Fruit fly (Drosophila melanogaster) whole organism, embryonic: ENCODE measurements around the gene bor.

Experiments
- Bgb ChIP-seq: fragments of 200-800 bp; sonication (Bioruptor generic); IDR thresholded peaks from 2 replicates; pipeline ENCODE4 v1.3.6; 2022; ENCODE audit warnings: missing biosample characterization, missing genetic modification characterization; ENCODE audit not compliant: partially characterized antibody
- CG10366 ChIP-seq: fragments of 200-800 bp; sonication (Bioruptor generic); IDR thresholded peaks from 2 replicates; pipeline ENCODE4 v1.3.6; 2022; ENCODE audit warnings: missing biosample characterization, missing genetic modification characterization
- CG10431 ChIP-seq: fragments of 200-800 bp; sonication (Bioruptor generic); optimal IDR thresholded peaks from 3 replicates; lab custom pipeline; 2018; ENCODE audit warnings: missing biosample characterization, mild to moderate bottlenecking, missing genetic modification characterization
- CG10654 ChIP-seq: fragments of 200-800 bp; sonication (Bioruptor generic); optimal IDR thresholded peaks from 2 replicates; lab custom pipeline; 2016; ENCODE audit warnings: missing biosample characterization, missing genetic modification characterization
- CG12155 ChIP-seq: fragments of 200-800 bp; sonication (Bioruptor generic); optimal IDR thresholded peaks from 3 replicates; lab custom pipeline; 2016; ENCODE audit warnings: missing biosample characterization, missing genetic modification characterization
- CG12744 ChIP-seq: fragments of 200-800 bp; sonication (Bioruptor generic); optimal IDR thresholded peaks from 2 replicates; lab custom pipeline; 2016; ENCODE audit warnings: missing biosample characterization, missing genetic modification characterization
- CG14441 ChIP-seq: fragments of 200-800 bp; sonication (Bioruptor generic); IDR thresholded peaks from 2 replicates; pipeline ENCODE4 v1.3.6; 2022; ENCODE audit warnings: missing biosample characterization, missing genetic modification characterization
- CG1603 ChIP-seq: fragments of 200-800 bp; sonication (Bioruptor generic); optimal IDR thresholded peaks from 2 replicates; lab custom pipeline; 2019; ENCODE audit warnings: missing biosample characterization, mild to moderate bottlenecking, missing genetic modification characterization, moderate library complexity
- CG16779 ChIP-seq: fragments of 200-800 bp; sonication (Bioruptor generic); IDR thresholded peaks from 2 replicates; pipeline ENCODE4 v1.3.6; 2022; ENCODE audit warnings: missing biosample characterization, missing genetic modification characterization
- CG16813 ChIP-seq: fragments of 200-800 bp; sonication (Bioruptor generic); IDR thresholded peaks from 3 replicates; pipeline ENCODE4 v1.3.6; 2022; ENCODE audit warnings: missing biosample characterization, missing genetic modification characterization; ENCODE audit not compliant: partially characterized antibody
- CG17186 ChIP-seq: fragments of 200-800 bp; sonication (Bioruptor generic); optimal IDR thresholded peaks from 3 replicates; lab custom pipeline; 2017; ENCODE audit warnings: missing biosample characterization, missing genetic modification reagents, missing genetic modification characterization
- CG17361 ChIP-seq: fragments of 200-800 bp; sonication (Bioruptor generic); IDR thresholded peaks from 3 replicates; pipeline ENCODE4 v1.3.6; 2022; ENCODE audit warnings: missing biosample characterization, missing genetic modification characterization
- CG18476 ChIP-seq: fragments of 200-800 bp; sonication (Bioruptor generic); optimal IDR thresholded peaks from 2 replicates; lab custom pipeline; 2016; ENCODE audit warnings: missing biosample characterization, mild to moderate bottlenecking, missing genetic modification characterization
- CG2129 ChIP-seq: fragments of 200-800 bp; sonication (Bioruptor generic); IDR thresholded peaks from 2 replicates; pipeline ENCODE4 v1.3.6; 2022; ENCODE audit warnings: missing biosample characterization, missing genetic modification characterization; ENCODE audit not compliant: partially characterized antibody
- CG32532 ChIP-seq: fragments of 200-800 bp; sonication (Bioruptor generic); IDR thresholded peaks from 2 replicates; pipeline ENCODE4 v1.3.6; 2022; ENCODE audit warnings: missing biosample characterization, missing genetic modification characterization
- CG34224 ChIP-seq: fragments of 200-800 bp; sonication (Bioruptor generic); IDR thresholded peaks from 3 replicates; pipeline ENCODE4 v1.3.6; 2022; ENCODE audit warnings: missing biosample characterization, missing genetic modification characterization; ENCODE audit not compliant: partially characterized antibody
- CG5245 ChIP-seq: fragments of 200-800 bp; sonication (Bioruptor generic); optimal IDR thresholded peaks from 3 replicates; lab custom pipeline; 2016; ENCODE audit warnings: missing biosample characterization, missing genetic modification characterization
- CG6854 ChIP-seq: fragments of 200-800 bp; sonication (Bioruptor generic); optimal IDR thresholded peaks from 3 replicates; lab custom pipeline; 2017; ENCODE audit warnings: missing biosample characterization, mild to moderate bottlenecking, missing genetic modification characterization
- CG7271 ChIP-seq: fragments of 200-800 bp; sonication (Bioruptor generic); optimal IDR thresholded peaks from 2 replicates; lab custom pipeline; 2018; ENCODE audit warnings: missing biosample characterization, mild to moderate bottlenecking, missing genetic modification characterization, moderate library complexity
- CG8281 ChIP-seq: fragments of 200-800 bp; sonication (Bioruptor generic); optimal IDR thresholded peaks from 2 replicates; lab custom pipeline; 2018; ENCODE audit warnings: missing biosample characterization, mild to moderate bottlenecking, missing genetic modification characterization, moderate library complexity
- CG9797 ChIP-seq: fragments of 200-800 bp; sonication (Bioruptor generic); optimal IDR thresholded peaks from 3 replicates; lab custom pipeline; 2018; ENCODE audit warnings: missing biosample characterization, mild to moderate bottlenecking, missing genetic modification characterization
- Chrac-16 ChIP-seq: fragments of 200-800 bp; sonication (Bioruptor generic); optimal IDR thresholded peaks from 3 replicates; lab custom pipeline; 2016; ENCODE audit warnings: missing biosample characterization, missing genetic modification characterization
- CrebB ChIP-seq: fragments of 200-800 bp; sonication (Bioruptor generic); optimal IDR thresholded peaks from 3 replicates; lab custom pipeline; 2018; ENCODE audit warnings: missing biosample characterization, mild to moderate bottlenecking, missing genetic modification characterization
- Deaf1 ChIP-seq: fragments of 200-800 bp; optimal IDR thresholded peaks from 3 replicates; lab custom pipeline; 2019; ENCODE audit warnings: missing biosample characterization, mild to moderate bottlenecking, missing genetic modification characterization, moderate library complexity
- ERR ChIP-seq: fragments of 200-800 bp; sonication (Bioruptor generic); optimal IDR thresholded peaks from 2 replicates; lab custom pipeline; 2016; ENCODE audit warnings: missing biosample characterization, missing genetic modification characterization
- Fer2 ChIP-seq: fragments of 200-800 bp; sonication (Bioruptor generic); optimal IDR thresholded peaks from 2 replicates; lab custom pipeline; 2018; ENCODE audit warnings: missing biosample characterization, mild to moderate bottlenecking, missing genetic modification characterization, moderate library complexity
- Gsc ChIP-seq: fragments of 200-800 bp; sonication (Bioruptor generic); IDR thresholded peaks from 2 replicates; pipeline ENCODE4 v1.3.6; 2022; ENCODE audit warnings: missing biosample characterization, missing genetic modification characterization
- HLH3B ChIP-seq: fragments of 200-800 bp; sonication (Bioruptor generic); IDR thresholded peaks from 2 replicates; pipeline ENCODE4 v1.3.6; 2022; ENCODE audit warnings: missing biosample characterization, missing genetic modification characterization
- Lim3 ChIP-seq: fragments of 200-800 bp; sonication (Bioruptor generic); IDR thresholded peaks from 2 replicates; pipeline ENCODE4 v1.3.6; 2022; ENCODE audit warnings: missing biosample characterization, missing genetic modification characterization
- Meics ChIP-seq: fragments of 200-800 bp; sonication (Bioruptor generic); optimal IDR thresholded peaks from 2 replicates; lab custom pipeline; 2017; ENCODE audit warnings: missing biosample characterization, mild to moderate bottlenecking, missing genetic modification characterization
- Rx ChIP-seq: fragments of 200-800 bp; sonication (Bioruptor generic); IDR thresholded peaks from 2 replicates; pipeline ENCODE4 v1.3.6; 2022; ENCODE audit warnings: missing biosample characterization, missing genetic modification characterization
- Xrp1 ChIP-seq: fragments of 200-800 bp; sonication (Bioruptor generic); IDR thresholded peaks from 2 replicates; pipeline ENCODE4 v1.3.6; 2022; ENCODE audit warnings: missing biosample characterization, missing genetic modification characterization
- al ChIP-seq: fragments of 200-800 bp; sonication (Bioruptor generic); IDR thresholded peaks from 2 replicates; pipeline ENCODE4 v1.3.6; 2022; ENCODE audit warnings: missing biosample characterization, missing genetic modification characterization
- ase ChIP-seq: fragments of 200-800 bp; sonication (Bioruptor generic); IDR thresholded peaks from 3 replicates; pipeline ENCODE4 v1.3.6; 2022; ENCODE audit warnings: missing biosample characterization, missing genetic modification characterization
- corto ChIP-seq: fragments of 200-800 bp; sonication (Bioruptor generic); optimal IDR thresholded peaks from 2 replicates; lab custom pipeline; 2016; ENCODE audit warnings: missing biosample characterization, mild to moderate bottlenecking, missing genetic modification characterization, moderate library complexity
- crol ChIP-seq: fragments of 200-800 bp; sonication (Bioruptor generic); IDR thresholded peaks from 2 replicates; pipeline ENCODE4 v1.3.6; 2022; ENCODE audit warnings: missing biosample characterization, missing genetic modification characterization
- fd96Cb ChIP-seq: fragments of 200-800 bp; sonication (Bioruptor generic); optimal IDR thresholded peaks from 2 replicates; lab custom pipeline; 2018; ENCODE audit warnings: missing biosample characterization, mild to moderate bottlenecking, missing genetic modification characterization, moderate library complexity
- fu2 ChIP-seq: fragments of 200-800 bp; sonication (Bioruptor generic); optimal IDR thresholded peaks from 2 replicates; lab custom pipeline; 2016; ENCODE audit warnings: missing biosample characterization, missing genetic modification characterization
- gro ChIP-seq: fragments of 200-800 bp; sonication (Bioruptor generic); optimal IDR thresholded peaks from 2 replicates; lab custom pipeline; 2016; ENCODE audit warnings: missing biosample characterization, missing genetic modification characterization
- h ChIP-seq: fragments of >200 bp; optimal IDR thresholded peaks from 2 replicates; lab custom pipeline; 2017
- jing ChIP-seq: fragments of 200-800 bp; sonication (Bioruptor generic); optimal IDR thresholded peaks from 2 replicates; lab custom pipeline; 2018; ENCODE audit warnings: missing biosample characterization, mild to moderate bottlenecking, missing genetic modification characterization
- lbe ChIP-seq: fragments of 200-800 bp; sonication (Bioruptor generic); optimal IDR thresholded peaks from 2 replicates; lab custom pipeline; 2016; ENCODE audit warnings: missing biosample characterization, mild to moderate bottlenecking, missing genetic modification characterization
- nom ChIP-seq: fragments of 200-800 bp; sonication (Bioruptor generic); optimal IDR thresholded peaks from 2 replicates; lab custom pipeline; 2017; ENCODE audit warnings: missing biosample characterization, missing genetic modification characterization, mild to moderate bottlenecking, moderate library complexity, missing genetic modification reagents
- org-1 ChIP-seq: fragments of 200-800 bp; sonication (Bioruptor generic); optimal IDR thresholded peaks from 2 replicates; lab custom pipeline; 2017; ENCODE audit warnings: missing biosample characterization, missing genetic modification characterization
- sd ChIP-seq: fragments of 200-800 bp; sonication (Bioruptor generic); optimal IDR thresholded peaks from 3 replicates; lab custom pipeline; 2018; ENCODE audit warnings: missing biosample characterization, mild to moderate bottlenecking, missing genetic modification characterization, moderate library complexity
- sens-2 ChIP-seq: fragments of 200-800 bp; sonication (Bioruptor generic); IDR thresholded peaks from 2 replicates; pipeline ENCODE4 v1.3.6; 2022; ENCODE audit warnings: missing biosample characterization, missing genetic modification characterization
- sisA ChIP-seq: fragments of 200-800 bp; sonication (Bioruptor generic); IDR thresholded peaks from 2 replicates; pipeline ENCODE4 v1.3.6; 2022; ENCODE audit warnings: missing biosample characterization, missing genetic modification characterization
- wek ChIP-seq: fragments of 200-800 bp; sonication (Bioruptor generic); optimal IDR thresholded peaks from 3 replicates; lab custom pipeline; 2018; ENCODE audit warnings: missing biosample characterization, mild to moderate bottlenecking, missing genetic modification characterization, moderate library complexity

Gene bor

dm6 chr3R:16280003-16280998, 16.4 kb upstream of the bor start (continued):
- TF ChIP-seq sisA (GFP tag; lab: Robert Waterston, UW), result peak; percentile 99
- peak; percentile 98 for TF ChIP-seq CG18476 (GFP tag; lab: Kevin White, UChicago)
- TF ChIP-seq Bgb (GFP tag; lab: Robert Waterston, UW), result peak; percentile 50; the same call in 1 of the 2 replicates
- peak; percentile 94; the same call in 1 of the 2 replicates for TF ChIP-seq Lim3 (GFP tag; lab: Robert Waterston, UW)
- peak; percentile 98 for TF ChIP-seq Fer2 (tag; lab: Kevin White, UChicago)
- peak; percentile 57 for TF ChIP-seq CG9797 (GFP tag; lab: Kevin White, UChicago)
- TF ChIP-seq CG16779 (GFP tag; lab: Robert Waterston, UW), result peak; percentile 99
- TF ChIP-seq Meics (GFP tag; lab: Kevin White, UChicago), result peak; percentile 99
- TF ChIP-seq CG5245 (GFP tag; lab: Kevin White, UChicago), result peak; percentile 99
- peak; percentile 98 for TF ChIP-seq CG7271 (tag; lab: Kevin White, UChicago)
- peak; percentile 99 for TF ChIP-seq CrebB (tag; lab: Kevin White, UChicago)
- peak; percentile 99 for TF ChIP-seq CG14441 (GFP tag; lab: Robert Waterston, UW)
- TF ChIP-seq CG32532 (GFP tag; lab: Robert Waterston, UW), result peak; percentile 99
- TF ChIP-seq CG17361 (GFP tag; lab: Robert Waterston, UW), result peak; percentile 100
- TF ChIP-seq sens-2 (GFP tag; lab: Robert Waterston, UW), result peak; percentile 98
- peak; percentile 91 for TF ChIP-seq CG17186 (GFP tag; lab: Kevin White, UChicago)
- TF ChIP-seq CG10654 (GFP tag; lab: Kevin White, UChicago), result peak; percentile 99
- TF ChIP-seq CG34224, result peak; percentile 22; the same call in 1 of the 3 replicates
- TF ChIP-seq fd96Cb, result peak; percentile 99
- no peak for TF ChIP-seq CG2129
- peak; percentile 100 for TF ChIP-seq HLH3B (GFP tag; lab: Robert Waterston, UW)
- peak; percentile 99 for TF ChIP-seq org-1 (GFP tag; lab: Kevin White, UChicago)
- peak; percentile 99 for TF ChIP-seq corto
- peak; percentile 92 for TF ChIP-seq wek
- peak; percentile 99 for TF ChIP-seq fu2 (GFP tag; lab: Kevin White, UChicago)
- TF ChIP-seq nom, result peak; percentile 98
- peak; percentile 99 for TF ChIP-seq lbe (GFP tag; lab: Kevin White, UChicago)
- TF ChIP-seq ERR (GFP tag; lab: Kevin White, UChicago), result peak; percentile 98
- peak; percentile 99 for TF ChIP-seq CG12744 (GFP tag; lab: Kevin White, UChicago)
- no peak for TF ChIP-seq h (lab: Kevin White, UChicago)
- peak; percentile 83 for TF ChIP-seq crol
- peak; percentile 97 for TF ChIP-seq CG10431 (GFP tag; lab: Kevin White, UChicago)
- TF ChIP-seq Deaf1 (tag; lab: Kevin White, UChicago), result peak; percentile 91
- TF ChIP-seq CG8281 (tag; lab: Kevin White, UChicago), result peak; percentile 95
- TF ChIP-seq Gsc (GFP tag; lab: Robert Waterston, UW), result no peak
- TF ChIP-seq jing, result peak; percentile 98
- peak; percentile 98 for TF ChIP-seq sd
- peak; percentile 99 for TF ChIP-seq Rx (GFP tag; lab: Robert Waterston, UW)
- peak; percentile 100 for TF ChIP-seq Chrac-16 (GFP tag; lab: Kevin White, UChicago)
- TF ChIP-seq al (GFP tag; lab: Robert Waterston, UW), result peak; percentile 99
- peak; percentile 99 for TF ChIP-seq CG6854 (GFP tag; lab: Kevin White, UChicago)
- TF ChIP-seq CG12155 (GFP tag; lab: Kevin White, UChicago), result peak; percentile 99
- peak; percentile 99 for TF ChIP-seq ase
- peak; percentile 99 for TF ChIP-seq CG1603 (tag; lab: Kevin White, UChicago)
- peak; percentile 99 for TF ChIP-seq gro (GFP tag; lab: Kevin White, UChicago)
- 0 out of 3 replicates have a peak, but pooled peaks have one; percentile 28 for TF ChIP-seq CG16813
- TF ChIP-seq CG10366, result peak; percentile 100
- TF ChIP-seq Xrp1 (GFP tag; lab: Robert Waterston, UW), result peak; percentile 100
